Fruit fly (Drosophila melanogaster) whole organism, embryonic: Measurements from ENCODE around the gene Nepl20.

ENCODE experiments used
- Asciz ChIP-seq: fragments of 200-800 bp; sonication (Bioruptor generic); optimal IDR thresholded peaks from 2 replicates; lab custom pipeline; 2017; ENCODE audit warnings: missing biosample characterization, mild to moderate bottlenecking, missing genetic modification characterization, missing genetic modification reagents
- CG18619 ChIP-seq: fragments of 200-800 bp; sonication (Bioruptor generic); optimal IDR thresholded peaks from 3 replicates; lab custom pipeline; 2017; ENCODE audit warnings: missing biosample characterization, mild to moderate bottlenecking, missing genetic modification characterization
- CG2202 ChIP-seq: fragments of 200-800 bp; sonication (Bioruptor generic); optimal IDR thresholded peaks from 2 replicates; lab custom pipeline; 2018; ENCODE audit warnings: missing biosample characterization, mild to moderate bottlenecking, missing genetic modification characterization
- CG31365 ChIP-seq: fragments of 200-800 bp; sonication (Bioruptor generic); optimal IDR thresholded peaks from 2 replicates; lab custom pipeline; 2018; ENCODE audit warnings: missing biosample characterization, mild to moderate bottlenecking, missing genetic modification characterization
- Meics ChIP-seq: fragments of 200-800 bp; sonication (Bioruptor generic); optimal IDR thresholded peaks from 2 replicates; lab custom pipeline; 2017; ENCODE audit warnings: missing biosample characterization, mild to moderate bottlenecking, missing genetic modification characterization
- h ChIP-seq: fragments of >200 bp; optimal IDR thresholded peaks from 2 replicates; lab custom pipeline; 2017
- psq ChIP-seq: fragments of 200-800 bp; sonication (Bioruptor generic); optimal IDR thresholded peaks from 2 replicates; lab custom pipeline; 2017; ENCODE audit warnings: missing biosample characterization, missing genetic modification characterization
- vvl ChIP-seq: fragments of 200-800 bp; sonication (Bioruptor generic); IDR thresholded peaks from 2 replicates; pipeline ENCODE4 v1.3.6; 2022; ENCODE audit warnings: missing biosample characterization, missing genetic modification characterization

DNA sequence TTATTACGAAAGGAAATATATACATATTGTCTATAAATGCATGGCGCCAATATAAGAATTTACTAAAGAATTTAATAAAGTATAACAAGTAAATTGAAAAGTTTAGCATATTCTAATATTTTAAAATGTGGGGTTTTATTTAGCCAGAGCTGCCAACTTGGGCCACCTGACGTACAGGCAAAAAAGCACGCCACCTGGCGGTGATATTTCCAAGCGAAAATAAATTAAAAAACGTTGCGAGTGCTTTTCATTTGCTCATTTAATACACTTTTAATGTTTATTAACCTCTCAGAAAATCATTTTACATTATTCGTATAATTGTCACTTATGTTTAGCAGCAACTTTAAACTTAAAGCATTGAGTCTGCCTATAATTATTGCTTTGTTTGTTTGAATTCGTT, 10.2 kb upstream of the Nepl20 start:
- TF ChIP-seq CG31365 (tag; lab: Kevin White, UChicago) (no peak), psq (GFP tag; lab: Kevin White, UChicago) (no peak), Meics (GFP tag; lab: Kevin White, UChicago) (no peak), CG2202 (tag; lab: Kevin White, UChicago) (no peak), CG18619 (no peak), vvl (no peak), h (no peak), Asciz (GFP tag; lab: Kevin White, UChicago) (no peak)
